Fruit fly (Drosophila melanogaster) whole organism, embryonic: Measurements from ENCODE around the gene CG44303.

Experiments
- ATbp ChIP-seq: fragments of 200-800 bp; sonication (Bioruptor generic); optimal IDR thresholded peaks from 2 replicates; lab custom pipeline; 2017; ENCODE audit warnings: missing biosample characterization, mild to moderate bottlenecking, missing genetic modification characterization, missing genetic modification reagents
- CG10462 ChIP-seq: fragments of 200-800 bp; sonication (Bioruptor generic); optimal IDR thresholded peaks from 2 replicates; lab custom pipeline; 2016; ENCODE audit warnings: missing biosample characterization, missing genetic modification characterization
- CG10565 ChIP-seq: fragments of 200-800 bp; sonication (Bioruptor generic); optimal IDR thresholded peaks from 3 replicates; lab custom pipeline; 2016; ENCODE audit warnings: missing biosample characterization, mild to moderate bottlenecking, missing genetic modification characterization
- CG11695 ChIP-seq: fragments of 200-800 bp; sonication (Bioruptor generic); IDR thresholded peaks from 3 replicates; pipeline ENCODE4 v1.3.6; 2022; ENCODE audit warnings: missing biosample characterization, missing genetic modification characterization
- CG13123 ChIP-seq: fragments of 200-800 bp; sonication (Bioruptor generic); optimal IDR thresholded peaks from 2 replicates; lab custom pipeline; 2016; ENCODE audit warnings: missing biosample characterization, missing genetic modification characterization
- CG13287 ChIP-seq: fragments of 200-800 bp; sonication (Bioruptor generic); IDR thresholded peaks from 2 replicates; pipeline ENCODE4 v1.3.6; 2022; ENCODE audit warnings: missing biosample characterization, missing genetic modification characterization; ENCODE audit not compliant: partially characterized antibody
- CG13424 ChIP-seq: fragments of 200-800 bp; sonication (Bioruptor generic); optimal IDR thresholded peaks from 2 replicates; lab custom pipeline; 2019; ENCODE audit warnings: missing biosample characterization, mild to moderate bottlenecking, missing genetic modification characterization, moderate library complexity
- CG14965 ChIP-seq: fragments of 200-800 bp; sonication (Bioruptor generic); optimal IDR thresholded peaks from 2 replicates; lab custom pipeline; 2016; ENCODE audit warnings: missing biosample characterization, missing genetic modification characterization, borderline replicate concordance
- CG18011 ChIP-seq: fragments of 200-800 bp; sonication (Bioruptor generic); optimal IDR thresholded peaks from 2 replicates; lab custom pipeline; 2017; ENCODE audit warnings: missing biosample characterization, missing genetic modification characterization, mild to moderate bottlenecking, moderate library complexity, missing genotype
- CG30020 ChIP-seq: fragments of 200-800 bp; optimal IDR thresholded peaks from 2 replicates; lab custom pipeline; 2019; ENCODE audit warnings: missing biosample characterization, mild to moderate bottlenecking, missing genetic modification characterization, moderate library complexity
- CG31224 ChIP-seq: fragments of 200-800 bp; sonication (Bioruptor generic); IDR thresholded peaks from 2 replicates; pipeline ENCODE4 v1.3.6; 2022; ENCODE audit warnings: missing biosample characterization, missing genetic modification characterization
- CG3163 ChIP-seq: fragments of 200-800 bp; sonication (Bioruptor generic); optimal IDR thresholded peaks from 3 replicates; lab custom pipeline; 2016; ENCODE audit warnings: missing biosample characterization, missing genetic modification characterization
- CG32767 ChIP-seq: fragments of 200-800 bp; sonication (Bioruptor generic); IDR thresholded peaks from 2 replicates; pipeline ENCODE4 v1.3.6; 2022; ENCODE audit warnings: missing biosample characterization, missing genetic modification characterization
- CG34224 ChIP-seq: fragments of 200-800 bp; sonication (Bioruptor generic); IDR thresholded peaks from 3 replicates; pipeline ENCODE4 v1.3.6; 2022; ENCODE audit warnings: missing biosample characterization, missing genetic modification characterization; ENCODE audit not compliant: partially characterized antibody
- CG3838 ChIP-seq: fragments of 200-800 bp; sonication (Bioruptor generic); optimal IDR thresholded peaks from 3 replicates; lab custom pipeline; 2016; ENCODE audit warnings: missing biosample characterization, missing genetic modification characterization
- CG42726 ChIP-seq: fragments of 200-800 bp; sonication (Bioruptor generic); IDR thresholded peaks from 2 replicates; pipeline ENCODE4 v1.3.6; 2022; ENCODE audit warnings: missing biosample characterization, missing genetic modification characterization; ENCODE audit not compliant: partially characterized antibody
- CG4617 ChIP-seq: fragments of 200-800 bp; sonication (Bioruptor generic); optimal IDR thresholded peaks from 3 replicates; lab custom pipeline; 2016; ENCODE audit warnings: missing biosample characterization, missing genetic modification characterization, borderline replicate concordance
- CG6813 ChIP-seq: fragments of 200-800 bp; sonication (Bioruptor generic); optimal IDR thresholded peaks from 2 replicates; lab custom pipeline; 2017; ENCODE audit warnings: missing biosample characterization, missing genetic modification characterization, mild to moderate bottlenecking, moderate library complexity, missing genetic modification reagents
- CG7357 ChIP-seq: fragments of 200-800 bp; sonication (Bioruptor generic); IDR thresholded peaks from 3 replicates; pipeline ENCODE4 v1.3.6; 2022; ENCODE audit warnings: missing biosample characterization, missing genetic modification characterization
- CG9797 ChIP-seq: fragments of 200-800 bp; sonication (Bioruptor generic); optimal IDR thresholded peaks from 3 replicates; lab custom pipeline; 2018; ENCODE audit warnings: missing biosample characterization, mild to moderate bottlenecking, missing genetic modification characterization
- Dref ChIP-seq: fragments of 200-800 bp; sonication (Bioruptor generic); IDR thresholded peaks from 2 replicates; pipeline ENCODE4 v1.3.6; 2022; ENCODE audit warnings: missing biosample characterization, missing genetic modification characterization
- Elba2 ChIP-seq: fragments of 200-800 bp; sonication (Bioruptor generic); optimal IDR thresholded peaks from 3 replicates; lab custom pipeline; 2016; ENCODE audit warnings: missing biosample characterization, missing genetic modification characterization
- Hmx ChIP-seq: fragments of 200-800 bp; sonication (Bioruptor generic); optimal IDR thresholded peaks from 2 replicates; lab custom pipeline; 2016; ENCODE audit warnings: missing biosample characterization, missing genetic modification characterization
- Meics ChIP-seq: fragments of 200-800 bp; sonication (Bioruptor generic); optimal IDR thresholded peaks from 2 replicates; lab custom pipeline; 2017; ENCODE audit warnings: missing biosample characterization, mild to moderate bottlenecking, missing genetic modification characterization
- Mes4 ChIP-seq: fragments of 200-800 bp; sonication (Bioruptor generic); optimal IDR thresholded peaks from 2 replicates; lab custom pipeline; 2016; ENCODE audit warnings: missing biosample characterization, missing genetic modification characterization
- NC2α ChIP-seq: fragments of 200-800 bp; sonication (Bioruptor generic); optimal IDR thresholded peaks from 2 replicates; lab custom pipeline; 2016; ENCODE audit warnings: missing biosample characterization, missing genetic modification characterization
- Oaz ChIP-seq: fragments of 200-800 bp; sonication (Bioruptor generic); IDR thresholded peaks from 2 replicates; pipeline ENCODE4 v1.3.6; 2022; ENCODE audit warnings: missing biosample characterization, missing genetic modification characterization
- Optix ChIP-seq: fragments of 200-800 bp; sonication (Bioruptor generic); IDR thresholded peaks from 3 replicates; pipeline ENCODE4 v1.3.6; 2022; ENCODE audit warnings: missing biosample characterization, missing genetic modification characterization
- Taf1 ChIP-seq: fragments of 200-800 bp; sonication (Bioruptor generic); IDR thresholded peaks from 2 replicates; pipeline ENCODE4 v1.3.6; 2022; ENCODE audit warnings: missing biosample characterization, missing genetic modification characterization
- Vsx1 ChIP-seq: fragments of 200-800 bp; sonication (Bioruptor generic); optimal IDR thresholded peaks from 2 replicates; lab custom pipeline; 2017; ENCODE audit warnings: missing biosample characterization, mild to moderate bottlenecking, missing genetic modification characterization, missing genetic modification reagents
- ato ChIP-seq: fragments of 200-800 bp; sonication (Bioruptor generic); IDR thresholded peaks from 2 replicates; pipeline ENCODE4 v1.3.6; 2022; ENCODE audit warnings: missing biosample characterization, missing genetic modification characterization; ENCODE audit not compliant: partially characterized antibody
- bcd ChIP-seq: fragments of 200-800 bp; sonication (Bioruptor generic); optimal IDR thresholded peaks from 2 replicates; lab custom pipeline; 2017; ENCODE audit warnings: missing biosample characterization, mild to moderate bottlenecking, missing genetic modification characterization
- croc ChIP-seq: fragments of 200-800 bp; sonication (Bioruptor generic); conservative IDR thresholded peaks from 3 replicates; pipeline ENCODE4 v1.3.6; 2022; ENCODE audit warnings: missing biosample characterization, missing genetic modification characterization
- dan ChIP-seq: fragments of 200-800 bp; sonication (Bioruptor generic); IDR thresholded peaks from 2 replicates; pipeline ENCODE4 v1.3.6; 2022; ENCODE audit warnings: missing biosample characterization, missing genetic modification characterization
- hb ChIP-seq: fragments of 200-800 bp; sonication (Bioruptor generic); IDR thresholded peaks from 3 replicates; pipeline ENCODE4 v1.3.6; 2022; ENCODE audit warnings: missing biosample characterization, missing genetic modification characterization; ENCODE audit not compliant: partially characterized antibody
- insv ChIP-seq, 2 experiments: fragments of 200-800 bp; sonication (Bioruptor generic); optimal IDR thresholded peaks; 3 replicates each; lab custom pipeline; 2016 to 2018; ENCODE audit warnings: missing biosample characterization in 2 of 2, missing genetic modification characterization in 2 of 2
- onecut ChIP-seq: fragments of 200-800 bp; sonication (Bioruptor generic); IDR thresholded peaks from 2 replicates; pipeline ENCODE4 v1.3.6; 2022; ENCODE audit warnings: missing biosample characterization, missing genetic modification characterization
- pan ChIP-seq, 4 experiments: fragments of >200 bp in 3 of 4; fragments of 200-800 bp in 1 of 4; sonication (Bioruptor generic) in 1 of 4; optimal IDR thresholded peaks in 3 of 4; IDR thresholded peaks in 1 of 4; 2 replicates each; pipeline versions ENCODE4 v1.3.6 to Lab custom; 2017 to 2022; ENCODE audit warnings: missing biosample characterization in 2 of 4, missing genetic modification characterization in 2 of 4, mixed read lengths in 1 of 4
- phol ChIP-seq: fragments of 200-800 bp; sonication (Bioruptor generic); optimal IDR thresholded peaks from 3 replicates; lab custom pipeline; 2018; ENCODE audit warnings: missing biosample characterization, mild to moderate bottlenecking, missing genetic modification characterization, moderate library complexity
- pita ChIP-seq: fragments of 200-800 bp; sonication (Bioruptor generic); optimal IDR thresholded peaks from 2 replicates; lab custom pipeline; 2017; ENCODE audit warnings: missing biosample characterization, mild to moderate bottlenecking, missing genetic modification characterization
- pum ChIP-seq: fragments of 200-800 bp; sonication (Bioruptor generic); optimal IDR thresholded peaks from 2 replicates; lab custom pipeline; 2016; ENCODE audit warnings: missing biosample characterization, missing genetic modification characterization
- sim ChIP-seq: fragments of 200-800 bp; sonication (Bioruptor generic); IDR thresholded peaks from 2 replicates; pipeline ENCODE4 v1.3.6; 2022; ENCODE audit warnings: missing biosample characterization, missing genetic modification characterization
- sisA ChIP-seq: fragments of 200-800 bp; sonication (Bioruptor generic); IDR thresholded peaks from 2 replicates; pipeline ENCODE4 v1.3.6; 2022; ENCODE audit warnings: missing biosample characterization, missing genetic modification characterization
- so ChIP-seq: fragments of 200-800 bp; sonication (Bioruptor generic); IDR thresholded peaks from 3 replicates; pipeline ENCODE4 v1.3.6; 2022; ENCODE audit warnings: missing biosample characterization, missing genetic modification characterization
- sob ChIP-seq: fragments of 200-800 bp; sonication (Bioruptor generic); IDR thresholded peaks from 2 replicates; pipeline ENCODE4 v1.3.6; 2022; ENCODE audit warnings: missing biosample characterization, missing genetic modification characterization
- sqz ChIP-seq: fragments of 200-800 bp; sonication (Bioruptor generic); optimal IDR thresholded peaks from 3 replicates; lab custom pipeline; 2018; ENCODE audit warnings: missing biosample characterization, mild to moderate bottlenecking, missing genetic modification characterization
- sug ChIP-seq: fragments of 200-800 bp; optimal IDR thresholded peaks from 2 replicates; lab custom pipeline; 2019; ENCODE audit warnings: missing biosample characterization, mild to moderate bottlenecking, missing genetic modification characterization, moderate library complexity
- tio ChIP-seq: fragments of 200-800 bp; sonication (Bioruptor generic); optimal IDR thresholded peaks from 2 replicates; lab custom pipeline; 2017; ENCODE audit warnings: missing biosample characterization, missing genetic modification characterization, inconsistent platforms
- unpg ChIP-seq: fragments of 200-800 bp; sonication (Bioruptor generic); optimal IDR thresholded peaks from 3 replicates; lab custom pipeline; 2018; ENCODE audit warnings: missing biosample characterization, mild to moderate bottlenecking, missing genetic modification characterization, moderate library complexity

Gene CG44303

DNA sequence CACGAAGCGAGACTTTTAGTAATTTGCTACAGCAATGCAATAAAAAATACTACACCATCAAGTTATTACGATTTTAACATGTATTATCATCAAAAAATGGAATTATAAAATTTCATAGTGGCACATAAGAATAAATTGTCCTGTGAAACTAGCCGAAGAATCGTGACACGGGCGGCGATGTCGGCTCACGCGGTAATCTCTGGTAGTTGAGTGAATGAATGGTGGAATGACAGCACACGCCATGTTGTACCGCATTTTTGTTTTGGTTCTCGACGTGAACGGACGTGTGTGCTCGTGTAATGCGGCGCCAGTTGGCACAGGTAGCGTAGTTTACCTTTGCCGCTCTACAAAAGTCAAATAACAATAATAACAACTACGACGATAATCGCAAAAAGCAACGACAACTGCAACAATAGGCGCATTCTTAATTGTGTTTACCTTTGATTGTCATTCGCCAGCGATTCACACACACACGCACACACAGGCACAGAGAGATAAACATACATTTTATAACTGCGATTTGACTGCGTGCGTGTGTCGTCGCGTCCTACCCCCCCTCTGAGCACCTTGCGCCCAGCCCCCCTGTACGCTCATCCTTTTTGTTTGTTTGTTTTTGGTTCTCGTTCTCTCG, 12.2 kb upstream of the CG44303 start, which contains the start of gene CG14441 (continued):
- TF ChIP-seq hb (GFP tag; lab: Robert Waterston, UW) (peak; percentile 93), sisA (GFP tag; lab: Robert Waterston, UW) (no peak), so (GFP tag; lab: Robert Waterston, UW) (peak; percentile 57; the same call in 1 of the 3 replicates), CG13424 (tag; lab: Kevin White, UChicago) (peak; percentile 43), tio (GFP tag; lab: Kevin White, UChicago) (no peak), Taf1 (no peak), CG14965 (GFP tag; lab: Kevin White, UChicago) (no peak), CG32767 (no peak), pita (GFP tag; lab: Kevin White, UChicago) (no peak), sug (tag; lab: Kevin White, UChicago) (peak; percentile 53), ato (GFP tag; lab: Robert Waterston, UW) (peak; percentile 92), sqz (GFP tag; lab: Kevin White, UChicago) (peak; percentile 30), CG18011 (peak; percentile 0), CG6813 (GFP tag; lab: Kevin White, UChicago) (peak; percentile 34), Oaz (GFP tag; lab: Robert Waterston, UW) (no peak), bcd (GFP tag; lab: Kevin White, UChicago) (peak; percentile 30), CG9797 (GFP tag; lab: Kevin White, UChicago) (no peak), CG13287 (peak; percentile 100), CG10565 (GFP tag; lab: Kevin White, UChicago) (no peak), CG31224 (0 out of 2 replicates have a peak, but pooled peaks have one; percentile 17), CG7357 (GFP tag; lab: Robert Waterston, UW) (no peak), CG30020 (tag; lab: Kevin White, UChicago) (peak; percentile 6), Elba2 (GFP tag; lab: Kevin White, UChicago) (no peak), phol (tag; lab: Kevin White, UChicago) (peak; percentile 62), CG34224 (peak; percentile 100), pum (GFP tag; lab: Kevin White, UChicago) (no peak), croc (GFP tag; lab: Robert Waterston, UW) (no peak), sob (GFP tag; lab: Robert Waterston, UW) (0 out of 2 replicates have a peak, but pooled peaks have one; percentile 34), CG4617 (GFP tag; lab: Kevin White, UChicago) (no peak), ATbp (GFP tag; lab: Kevin White, UChicago) (peak; percentile 19), Meics (GFP tag; lab: Kevin White, UChicago) (peak; percentile 65), CG3838 (GFP tag; lab: Kevin White, UChicago) (no peak), onecut (no peak), sim (GFP tag; lab: Robert Waterston, UW) (no peak), Mes4 (GFP tag; lab: Kevin White, UChicago) (no peak), Hmx (no peak), insv (GFP tag; optimal IDR thresholded peaks at IDR 0.05; lab: Kevin White, UChicago) (peak in 1 of 2 experiments; percentile 44), CG10462 (GFP tag; lab: Kevin White, UChicago) (no peak), unpg (GFP tag; lab: Kevin White, UChicago) (peak; percentile 32), Optix (no peak), Vsx1 (GFP tag; lab: Kevin White, UChicago) (no peak), CG11695 (GFP tag; lab: Robert Waterston, UW) (no peak), CG3163 (GFP tag; lab: Kevin White, UChicago) (peak; percentile 32), Dref (no peak), CG42726 (GFP tag; lab: Robert Waterston, UW) (peak; percentile 62), dan (GFP tag; lab: Robert Waterston, UW) (no peak), NC2α (GFP tag; lab: Kevin White, UChicago) (peak; percentile 37), CG13123 (no peak), pan (optimal IDR thresholded peaks at IDR 0.05; lab: Kevin White, UChicago) (no peak), pan (GFP tag; optimal IDR thresholded peaks at IDR 0.05 in 1 of 2, IDR thresholded peaks at IDR 0.05 in 1 of 2) (peak in 1 of 2 experiments; percentile 23)
